Worm (Caenorhabditis elegans): ENCODE data around the gene srh-44.

DNA sequence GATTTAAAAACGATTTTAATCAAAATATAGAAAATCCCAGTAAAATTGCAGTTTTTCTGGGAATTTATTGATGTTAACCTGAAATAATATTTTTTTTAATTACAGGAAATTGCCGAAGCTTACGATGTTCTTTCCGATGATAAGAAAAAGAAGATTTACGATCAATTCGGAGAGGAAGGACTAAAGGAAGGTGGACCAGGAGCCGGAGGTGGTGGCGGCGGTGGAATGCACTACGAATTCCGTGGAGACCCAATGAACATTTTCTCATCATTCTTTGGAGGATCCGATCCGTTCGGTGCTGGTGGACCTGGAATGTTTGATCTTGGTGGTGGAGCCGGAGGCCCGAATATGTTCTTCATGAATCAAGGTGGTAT, 31.1 kb downstream of the srh-44 start:
- TF ChIP-seq ama-1 (optimal IDR thresholded peaks at IDR 0.05) (no peak), F13C5.2 (tag; optimal IDR thresholded peaks at IDR 0.05) (no peak), ets-7 (tag; optimal IDR thresholded peaks at IDR 0.05) (no peak), hmg-4 (GFP tag; optimal IDR thresholded peaks at IDR 0.05) (no peak), tra-4 (tag; optimal IDR thresholded peaks at IDR 0.05) (no peak), ceh-36 (tag; optimal IDR thresholded peaks at IDR 0.05) (no peak), aly-1 (tag; optimal IDR thresholded peaks at IDR 0.05) (no peak), flt-1 (GFP tag; IDR thresholded peaks at IDR 0.05) (no peak), ceh-13 (GFP tag; optimal IDR thresholded peaks at IDR 0.05) (no peak), pes-1 (GFP tag; IDR thresholded peaks at IDR 0.05) (no peak), B0310.2 (tag; optimal IDR thresholded peaks at IDR 0.05) (no peak), tbx-11 (GFP tag; IDR thresholded peaks at IDR 0.05) (no peak)

Data from whole organism, early embryonic.